Worm (Caenorhabditis elegans): Measurements from ENCODE around the gene ZK673.4.
A peak's percentile ranks its signal among the peaks of the same experiment; 100 is the strongest.

ce11 chrII:10502491-10503063 is 49.9 kb downstream of the ZK673.4 start, which contains the start of gene myrf-1:
- peak; percentile 56 for TF ChIP-seq elt-1 (tag; optimal IDR thresholded peaks at IDR 0.05)
- TF ChIP-seq pqm-1 (tag; optimal IDR thresholded peaks at IDR 0.05) = peak; percentile 8
- no peak for TF ChIP-seq aly-2 (tag; optimal IDR thresholded peaks at IDR 0.05)
- peak; percentile 47 for TF ChIP-seq nhr-77 (tag; optimal IDR thresholded peaks at IDR 0.05)
